Fruit fly (Drosophila melanogaster) whole organism, embryonic: ENCODE results near the gene Dus1.
A peak's percentile ranks its signal among the peaks of the same experiment; 100 is the strongest.

Experiments used
- CG10431 ChIP-seq: fragments of 200-800 bp; sonication (Bioruptor generic); optimal IDR thresholded peaks from 3 replicates; lab custom pipeline; 2018; ENCODE audit warnings: missing biosample characterization, mild to moderate bottlenecking, missing genetic modification characterization
- CG12659 ChIP-seq: fragments of 200-800 bp; sonication (Bioruptor generic); optimal IDR thresholded peaks from 3 replicates; lab custom pipeline; 2017; ENCODE audit warnings: mild to moderate bottlenecking, missing biosample characterization, missing genetic modification reagents, missing genetic modification characterization
- CG13624 ChIP-seq: fragments of 200-800 bp; sonication (Bioruptor generic); optimal IDR thresholded peaks from 2 replicates; lab custom pipeline; 2016; ENCODE audit warnings: missing biosample characterization, missing genetic modification characterization
- CG14014 ChIP-seq: fragments of 200-800 bp; sonication (Bioruptor generic); IDR thresholded peaks from 2 replicates; pipeline ENCODE4 v1.3.6; 2022; ENCODE audit warnings: missing biosample characterization, missing genetic modification characterization
- CG14710 ChIP-seq: fragments of 200-800 bp; sonication (Bioruptor generic); optimal IDR thresholded peaks from 3 replicates; lab custom pipeline; 2019; ENCODE audit warnings: missing biosample characterization, mild to moderate bottlenecking, missing genetic modification characterization, moderate library complexity
- CG2199 ChIP-seq: fragments of 200-800 bp; sonication (Bioruptor generic); IDR thresholded peaks from 3 replicates; pipeline ENCODE4 v1.3.6; 2022; ENCODE audit warnings: missing biosample characterization, missing genetic modification characterization
- CG2678 ChIP-seq: fragments of 200-800 bp; sonication (Bioruptor generic); optimal IDR thresholded peaks from 3 replicates; lab custom pipeline; 2019; ENCODE audit warnings: missing biosample characterization, mild to moderate bottlenecking, missing genetic modification characterization, moderate library complexity
- CG31365 ChIP-seq: fragments of 200-800 bp; sonication (Bioruptor generic); optimal IDR thresholded peaks from 2 replicates; lab custom pipeline; 2018; ENCODE audit warnings: missing biosample characterization, mild to moderate bottlenecking, missing genetic modification characterization
- CG3281 ChIP-seq: fragments of 200-800 bp; sonication (Bioruptor generic); optimal IDR thresholded peaks from 3 replicates; lab custom pipeline; 2017; ENCODE audit warnings: missing biosample characterization, mild to moderate bottlenecking, missing genetic modification characterization
- CG34224 ChIP-seq: fragments of 200-800 bp; sonication (Bioruptor generic); IDR thresholded peaks from 3 replicates; pipeline ENCODE4 v1.3.6; 2022; ENCODE audit warnings: missing biosample characterization, missing genetic modification characterization; ENCODE audit not compliant: partially characterized antibody
- CG3847 ChIP-seq: fragments of 200-800 bp; sonication (Bioruptor generic); IDR thresholded peaks from 2 replicates; pipeline ENCODE4 v1.3.6; 2022; ENCODE audit warnings: missing biosample characterization, missing genetic modification characterization
- CG3995 ChIP-seq: fragments of 200-800 bp; sonication (Bioruptor generic); optimal IDR thresholded peaks from 3 replicates; lab custom pipeline; 2016; ENCODE audit warnings: missing biosample characterization, missing genetic modification characterization
- CG42726 ChIP-seq: fragments of 200-800 bp; sonication (Bioruptor generic); IDR thresholded peaks from 2 replicates; pipeline ENCODE4 v1.3.6; 2022; ENCODE audit warnings: missing biosample characterization, missing genetic modification characterization; ENCODE audit not compliant: partially characterized antibody
- CG4617 ChIP-seq: fragments of 200-800 bp; sonication (Bioruptor generic); optimal IDR thresholded peaks from 3 replicates; lab custom pipeline; 2016; ENCODE audit warnings: missing biosample characterization, missing genetic modification characterization, borderline replicate concordance
- CG4820 ChIP-seq: fragments of 200-800 bp; sonication (Bioruptor generic); optimal IDR thresholded peaks from 3 replicates; lab custom pipeline; 2016; ENCODE audit warnings: missing biosample characterization, missing genetic modification characterization
- CG6654 ChIP-seq: fragments of 200-800 bp; sonication (Bioruptor generic); optimal IDR thresholded peaks from 2 replicates; lab custom pipeline; 2017; ENCODE audit warnings: missing biosample characterization, mild to moderate bottlenecking, missing genetic modification characterization
- CG8281 ChIP-seq: fragments of 200-800 bp; sonication (Bioruptor generic); optimal IDR thresholded peaks from 2 replicates; lab custom pipeline; 2018; ENCODE audit warnings: missing biosample characterization, mild to moderate bottlenecking, missing genetic modification characterization, moderate library complexity
- CHES-1-like ChIP-seq: fragments of 200-800 bp; sonication (Bioruptor generic); optimal IDR thresholded peaks from 2 replicates; lab custom pipeline; 2016; ENCODE audit warnings: missing biosample characterization, missing genetic modification characterization
- Dek ChIP-seq: fragments of 200-800 bp; sonication (Bioruptor generic); optimal IDR thresholded peaks from 3 replicates; lab custom pipeline; 2019; ENCODE audit warnings: missing biosample characterization, mild to moderate bottlenecking, missing genetic modification characterization, moderate library complexity
- Dll ChIP-seq: fragments of 200-800 bp; sonication (Bioruptor generic); IDR thresholded peaks from 4 replicates; pipeline ENCODE4 v1.3.6; 2022; ENCODE audit warnings: missing biosample characterization, missing genetic modification characterization; ENCODE audit not compliant: partially characterized antibody
- Drgx ChIP-seq: fragments of 200-800 bp; sonication (Bioruptor generic); IDR thresholded peaks from 2 replicates; pipeline ENCODE4 v1.3.6; 2022; ENCODE audit warnings: missing biosample characterization, missing genetic modification characterization
- Ets97D ChIP-seq: fragments of 200-800 bp; sonication (Bioruptor generic); optimal IDR thresholded peaks from 3 replicates; lab custom pipeline; 2016; ENCODE audit warnings: missing biosample characterization, missing genetic modification characterization
- Fer1 ChIP-seq: fragments of 200-800 bp; sonication (Bioruptor generic); optimal IDR thresholded peaks from 2 replicates; lab custom pipeline; 2017; ENCODE audit warnings: missing biosample characterization, mild to moderate bottlenecking, missing genetic modification characterization
- NC2α ChIP-seq: fragments of 200-800 bp; sonication (Bioruptor generic); optimal IDR thresholded peaks from 2 replicates; lab custom pipeline; 2016; ENCODE audit warnings: missing biosample characterization, missing genetic modification characterization
- Sry-δ ChIP-seq: fragments of 200-800 bp; sonication (Bioruptor generic); optimal IDR thresholded peaks from 2 replicates; lab custom pipeline; 2016; ENCODE audit warnings: missing biosample characterization, missing genetic modification characterization
- Stat92E ChIP-seq, 3 experiments: fragments of >200 bp in 2 of 3; fragments of 200-800 bp in 1 of 3; sonication (Bioruptor generic) in 1 of 3; optimal IDR thresholded peaks; 2 replicates each; lab custom pipeline; 2017 to 2019; ENCODE audit warnings: missing biosample characterization in 3 of 3, missing genetic modification characterization in 3 of 3, mild to moderate bottlenecking in 1 of 3, moderate library complexity in 1 of 3
- YL-1 ChIP-seq: fragments of 200-800 bp; sonication (Bioruptor generic); optimal IDR thresholded peaks from 3 replicates; lab custom pipeline; 2017; ENCODE audit warnings: missing biosample characterization, mild to moderate bottlenecking, missing genetic modification characterization
- ara ChIP-seq: fragments of 200-800 bp; sonication (Bioruptor generic); IDR thresholded peaks from 2 replicates; pipeline ENCODE4 v1.3.6; 2022; ENCODE audit warnings: missing biosample characterization, missing genetic modification characterization
- ato ChIP-seq: fragments of 200-800 bp; sonication (Bioruptor generic); IDR thresholded peaks from 2 replicates; pipeline ENCODE4 v1.3.6; 2022; ENCODE audit warnings: missing biosample characterization, missing genetic modification characterization; ENCODE audit not compliant: partially characterized antibody
- bbx ChIP-seq: fragments of 200-800 bp; sonication (Bioruptor generic); IDR thresholded peaks from 2 replicates; pipeline ENCODE4 v1.3.6; 2022; ENCODE audit warnings: missing biosample characterization, missing genetic modification characterization; ENCODE audit not compliant: partially characterized antibody
- bowl ChIP-seq: fragments of 200-800 bp; sonication (Bioruptor generic); IDR thresholded peaks from 2 replicates; pipeline ENCODE4 v1.3.6; 2022; ENCODE audit warnings: missing biosample characterization, missing genetic modification characterization
- dpn ChIP-seq, 2 experiments: fragments of 200-800 bp; sonication (Bioruptor generic); optimal IDR thresholded peaks; 3 replicates each; lab custom pipeline; 2016; ENCODE audit warnings: missing biosample characterization in 2 of 2, missing genetic modification characterization in 2 of 2
- dysf ChIP-seq: fragments of 200-800 bp; sonication (Bioruptor generic); IDR thresholded peaks from 3 replicates; pipeline ENCODE4 v1.3.6; 2022; ENCODE audit warnings: missing biosample characterization, missing genetic modification characterization
- ems ChIP-seq: fragments of 200-800 bp; sonication (Bioruptor generic); optimal IDR thresholded peaks from 3 replicates; lab custom pipeline; 2016; ENCODE audit warnings: missing biosample characterization, missing genetic modification characterization
- hb ChIP-seq: fragments of 200-800 bp; sonication (Bioruptor generic); IDR thresholded peaks from 3 replicates; pipeline ENCODE4 v1.3.6; 2022; ENCODE audit warnings: missing biosample characterization, missing genetic modification characterization; ENCODE audit not compliant: partially characterized antibody
- hbn ChIP-seq: fragments of 200-800 bp; sonication (Bioruptor generic); IDR thresholded peaks from 2 replicates; pipeline ENCODE4 v1.3.6; 2022; ENCODE audit warnings: missing biosample characterization, missing genetic modification characterization; ENCODE audit not compliant: partially characterized antibody
- her ChIP-seq: fragments of 200-800 bp; sonication (Bioruptor generic); optimal IDR thresholded peaks from 2 replicates; lab custom pipeline; 2016; ENCODE audit warnings: missing biosample characterization, missing genetic modification characterization
- hkb ChIP-seq, 2 experiments: fragments of 200-800 bp in 1 of 2; fragments of >200 bp in 1 of 2; sonication (Bioruptor generic) in 1 of 2; IDR thresholded peaks in 1 of 2; optimal IDR thresholded peaks in 1 of 2; 2 replicates each; pipeline versions ENCODE4 v1.3.6 to Lab custom; 2017 to 2022; ENCODE audit warnings: missing biosample characterization in 1 of 2, missing genetic modification characterization in 1 of 2
- insv ChIP-seq, 2 experiments: fragments of 200-800 bp; sonication (Bioruptor generic); optimal IDR thresholded peaks; 3 replicates each; lab custom pipeline; 2016 to 2018; ENCODE audit warnings: missing biosample characterization in 2 of 2, missing genetic modification characterization in 2 of 2
- nerfin-1 ChIP-seq: fragments of 200-800 bp; sonication (Bioruptor generic); optimal IDR thresholded peaks from 3 replicates; lab custom pipeline; 2019; ENCODE audit warnings: missing biosample characterization, mild to moderate bottlenecking, missing genetic modification characterization, moderate library complexity
- nmo ChIP-seq: fragments of 200-800 bp; sonication (Bioruptor generic); optimal IDR thresholded peaks from 2 replicates; lab custom pipeline; 2018; ENCODE audit warnings: missing biosample characterization, mild to moderate bottlenecking, missing genetic modification characterization, moderate library complexity
- oc ChIP-seq: fragments of 200-800 bp; sonication (Bioruptor generic); optimal IDR thresholded peaks from 2 replicates; lab custom pipeline; 2018; ENCODE audit warnings: missing biosample characterization, mild to moderate bottlenecking, missing genetic modification characterization, moderate library complexity
- pho ChIP-seq: fragments of 200-800 bp; sonication (Bioruptor generic); optimal IDR thresholded peaks from 2 replicates; lab custom pipeline; 2016; ENCODE audit warnings: missing biosample characterization, missing genetic modification characterization
- sens ChIP-seq: fragments of 200-800 bp; sonication (Bioruptor generic); peaks from one replicate; lab custom pipeline; 2016; ENCODE audit warnings: missing biosample characterization, missing genetic modification characterization
- stwl ChIP-seq: fragments of 200-800 bp; sonication (Bioruptor generic); optimal IDR thresholded peaks from 3 replicates; lab custom pipeline; 2018; ENCODE audit warnings: missing biosample characterization, mild to moderate bottlenecking, missing genetic modification characterization, moderate library complexity
- trem ChIP-seq: fragments of 200-800 bp; optimal IDR thresholded peaks from 3 replicates; lab custom pipeline; 2019; ENCODE audit warnings: missing biosample characterization, mild to moderate bottlenecking, missing genetic modification characterization, moderate library complexity
- unc-4 ChIP-seq: fragments of 200-800 bp; sonication (Bioruptor generic); IDR thresholded peaks from 2 replicates; pipeline ENCODE4 v1.3.6; 2022; ENCODE audit warnings: missing biosample characterization, missing genetic modification characterization; ENCODE audit not compliant: partially characterized antibody

The Dus1 gene

DNA sequence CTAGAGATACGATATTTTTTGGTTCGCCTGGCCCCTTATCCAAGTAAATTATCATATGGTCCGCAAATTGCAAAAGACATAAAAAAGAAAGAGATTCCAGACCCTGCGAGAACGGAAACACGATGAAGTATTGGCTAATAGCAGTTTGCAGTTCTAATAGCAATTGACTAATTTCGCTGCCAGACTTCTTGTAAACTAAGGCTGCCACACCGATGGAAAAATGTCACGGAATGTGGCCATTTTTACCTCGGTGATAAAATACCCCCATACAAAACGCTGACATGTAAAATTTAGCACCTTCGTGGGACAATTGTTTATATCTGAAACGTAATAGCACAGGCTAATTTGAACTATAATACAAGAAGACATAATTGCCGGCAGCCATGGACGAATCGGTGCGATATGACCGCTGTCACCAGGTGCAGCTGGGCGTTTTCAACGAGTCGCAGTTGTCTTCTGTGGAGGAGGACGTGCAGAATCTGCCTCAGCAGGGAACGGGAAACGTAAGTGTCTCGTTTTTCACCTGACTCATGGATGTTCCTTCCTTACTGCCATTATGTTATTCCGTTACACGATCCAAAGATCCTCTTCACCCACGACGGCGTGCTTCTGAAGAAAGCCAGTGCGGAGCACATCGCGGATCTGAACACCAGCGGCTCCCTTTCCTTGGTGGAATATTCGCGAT lies 64.3 kb downstream of the Dus1 start, which contains the start of the genes Tbc1d15-17 and CG11617 (continued):
- TF ChIP-seq CG2678 (tag; lab: Kevin White, UChicago) (no peak), NC2α (no peak), CG3995 (GFP tag; lab: Kevin White, UChicago) (peak; percentile 72), hbn (0 out of 2 replicates have a peak, but pooled peaks have one; percentile 19), nmo (GFP tag; lab: Kevin White, UChicago) (peak; percentile 42), CG10431 (GFP tag; lab: Kevin White, UChicago) (peak; percentile 68), hb (GFP tag; lab: Robert Waterston, UW) (no peak), sens (GFP tag; lab: Kevin White, UChicago) (peak; percentile 11), ara (GFP tag; lab: Robert Waterston, UW) (peak; percentile 30; the same call in 1 of the 2 replicates), Dll (GFP tag; lab: Robert Waterston, UW) (peak; percentile 55; the same call in 2 of the 4 replicates), Fer1 (GFP tag; lab: Kevin White, UChicago) (peak; percentile 46), nerfin-1 (tag; lab: Kevin White, UChicago) (peak; percentile 71), Ets97D (peak; percentile 93), CG8281 (tag; lab: Kevin White, UChicago) (no peak), YL-1 (peak; percentile 77), ems (GFP tag; lab: Kevin White, UChicago) (no peak), trem (peak; percentile 80), unc-4 (peak; percentile 56), Sry-δ (peak; percentile 70), pho (GFP tag; lab: Kevin White, UChicago) (no peak), hkb (optimal IDR thresholded peaks at IDR 0.05; lab: Kevin White, UChicago) (peak; percentile 62), hkb (GFP tag; IDR thresholded peaks at IDR 0.05; lab: Robert Waterston, UW) (peak; percentile 30; the same call in 1 of the 2 replicates), CG14710 (peak; percentile 63), CG6654 (GFP tag; lab: Kevin White, UChicago) (no peak), CG14014 (GFP tag; lab: Robert Waterston, UW) (0 out of 2 replicates have a peak, but pooled peaks have one; percentile 2), ato (GFP tag; lab: Robert Waterston, UW) (peak; percentile 30; the same call in 1 of the 2 replicates), Drgx (no peak), dysf (GFP tag; lab: Robert Waterston, UW) (peak; percentile 9; the same call in 1 of the 3 replicates), CG4820 (no peak), bbx (0 out of 2 replicates have a peak, but pooled peaks have one; percentile 38), Stat92E (GFP tag; optimal IDR thresholded peaks at IDR 0.05; lab: Kevin White, UChicago) (peak in 1 of 3 experiments; percentile 32), stwl (tag; lab: Kevin White, UChicago) (peak; percentile 81), oc (no peak), CG12659 (GFP tag; lab: Kevin White, UChicago) (peak; percentile 84), CG3847 (GFP tag; lab: Robert Waterston, UW) (peak; percentile 88), insv (GFP tag; optimal IDR thresholded peaks at IDR 0.05; lab: Kevin White, UChicago) (peak in 1 of 2 experiments; percentile 51), CG2199 (GFP tag; lab: Robert Waterston, UW) (peak; percentile 84), CG34224 (GFP tag; lab: Robert Waterston, UW) (peak; percentile 47; the same call in 1 of the 3 replicates), CG42726 (GFP tag; lab: Robert Waterston, UW) (0 out of 2 replicates have a peak, but pooled peaks have one; percentile 41), dpn (GFP tag; optimal IDR thresholded peaks at IDR 0.05; lab: Kevin White, UChicago) (peak; percentile 18 to 30), her (GFP tag; lab: Kevin White, UChicago) (peak; percentile 51), CG4617 (peak; percentile 96), CG3281 (GFP tag; lab: Kevin White, UChicago) (no peak), CG13624 (GFP tag; lab: Kevin White, UChicago) (peak; percentile 90), Dek (peak; percentile 15), CHES-1-like (GFP tag; lab: Kevin White, UChicago) (peak; percentile 64), CG31365 (tag; lab: Kevin White, UChicago) (no peak), bowl (GFP tag; lab: Robert Waterston, UW) (no peak)
